Fruit fly (Drosophila melanogaster) whole organism, wandering third instar larva: Measurements from ENCODE around the gene TotA.
A peak's percentile ranks its signal among the peaks of the same experiment; 100 is the strongest.

Experiments
- CG32264 ChIP-seq: fragments of 200-800 bp; sonication (Bioruptor generic); optimal IDR thresholded peaks from 2 replicates; lab custom pipeline; 2016; ENCODE audit warnings: missing biosample characterization, missing genetic modification characterization
- CrebA ChIP-seq: fragments of 200-800 bp; sonication (Bioruptor generic); optimal IDR thresholded peaks from 2 replicates; lab custom pipeline; 2016; ENCODE audit warnings: missing biosample characterization, mild to moderate bottlenecking, missing genetic modification characterization, borderline replicate concordance
- Dfd ChIP-seq: fragments of >200 bp; optimal IDR thresholded peaks from 2 replicates; lab custom pipeline; 2017; ENCODE audit warnings: missing biosample characterization, missing genetic modification characterization
- Dif ChIP-seq: fragments of 200-275, 200-300 bp; sonication (Bioruptor generic); optimal IDR thresholded peaks from 2 replicates; lab custom pipeline; 2018; ENCODE audit warnings: missing biosample characterization, missing genetic modification characterization; ENCODE audit not compliant: partially characterized antibody
- GATAd ChIP-seq: sonication (Bioruptor generic); optimal IDR thresholded peaks from 2 replicates; lab custom pipeline; 2016; ENCODE audit warnings: missing biosample characterization, missing genetic modification characterization
- HLH106 ChIP-seq: fragments of 200-800 bp; optimal IDR thresholded peaks from 3 replicates; lab custom pipeline; 2019; ENCODE audit warnings: missing biosample characterization, mild to moderate bottlenecking, missing genetic modification characterization, moderate library complexity
- Hnf4 ChIP-seq: fragments of 200-800 bp; sonication (Bioruptor generic); optimal IDR thresholded peaks from 2 replicates; lab custom pipeline; 2016; ENCODE audit warnings: missing biosample characterization, mild to moderate bottlenecking, missing genetic modification characterization
- Hr83 ChIP-seq: fragments of 200-300 bp; sonication (Bioruptor generic); optimal IDR thresholded peaks from 2 replicates; lab custom pipeline; 2016; ENCODE audit warnings: missing biosample characterization, mild to moderate bottlenecking, missing genetic modification characterization, moderate library complexity; ENCODE audit not compliant: poor library complexity, severe bottlenecking
- Jra ChIP-seq: sonication (Bioruptor generic); optimal IDR thresholded peaks from 2 replicates; lab custom pipeline; 2016; ENCODE audit warnings: missing biosample characterization, missing genetic modification characterization
- Mio ChIP-seq: sonication (Bioruptor generic); optimal IDR thresholded peaks from 2 replicates; lab custom pipeline; 2016; ENCODE audit warnings: missing biosample characterization, missing genetic modification characterization
- Myc ChIP-seq: fragments of >200 bp; optimal IDR thresholded peaks from 2 replicates; lab custom pipeline; 2017
- OdsH ChIP-seq: fragments of 200-800 bp; sonication (Bioruptor generic); optimal IDR thresholded peaks from 2 replicates; lab custom pipeline; 2016; ENCODE audit warnings: missing biosample characterization, mild to moderate bottlenecking, missing genetic modification characterization
- Rel ChIP-seq, 2 experiments: fragments of 200-800 bp; sonication (Bioruptor generic) in 1 of 2; optimal IDR thresholded peaks; 2 replicates in 1 of 2; 3 replicates in 1 of 2; lab custom pipeline; 2016 to 2019; ENCODE audit warnings: mild to moderate bottlenecking in 2 of 2, missing biosample characterization in 2 of 2, missing genetic modification characterization in 2 of 2, moderate library complexity in 1 of 2
- Sp1 ChIP-seq: fragments of 200-800 bp; sonication (Bioruptor generic); optimal IDR thresholded peaks from 3 replicates; lab custom pipeline; 2019; ENCODE audit warnings: missing biosample characterization, mild to moderate bottlenecking, missing genetic modification characterization, moderate library complexity
- Vsx2 ChIP-seq: fragments of 200-300, 225-300 bp; sonication (Bioruptor generic); optimal IDR thresholded peaks from 2 replicates; lab custom pipeline; 2018; ENCODE audit warnings: missing biosample characterization, missing genetic modification characterization; ENCODE audit not compliant: partially characterized antibody
- br ChIP-seq: fragments of 200-800 bp; sonication (Bioruptor generic); optimal IDR thresholded peaks from 2 replicates; lab custom pipeline; 2016; ENCODE audit warnings: missing biosample characterization, missing genetic modification characterization
- brk ChIP-seq: fragments of 200-800 bp; sonication (Bioruptor generic); optimal IDR thresholded peaks from 2 replicates; lab custom pipeline; 2016; ENCODE audit warnings: missing biosample characterization, mild to moderate bottlenecking, missing genetic modification characterization
- dl ChIP-seq, 2 experiments: fragments of 175-275, 200-275 bp in 1 of 2; fragments of 200-275 bp in 1 of 2; sonication (Bioruptor generic); optimal IDR thresholded peaks; lab custom pipeline; 2018; ENCODE audit warnings: mild to moderate bottlenecking in 2 of 2, missing biosample characterization in 2 of 2, missing genetic modification characterization in 2 of 2, moderate library complexity in 2 of 2; ENCODE audit not compliant: partially characterized antibody in 2 of 2, insufficient read depth in 1 of 2
- dmrt93B ChIP-seq: fragments of 200-800 bp; sonication (Bioruptor generic); optimal IDR thresholded peaks from 2 replicates; lab custom pipeline; 2018; ENCODE audit warnings: missing biosample characterization, mild to moderate bottlenecking, missing genetic modification characterization
- dsf ChIP-seq: sonication (Bioruptor generic); optimal IDR thresholded peaks from 2 replicates; lab custom pipeline; 2016; ENCODE audit warnings: missing biosample characterization, missing genetic modification characterization, borderline replicate concordance
- ey ChIP-seq: fragments of 200-800 bp; sonication (Bioruptor generic); optimal IDR thresholded peaks from 2 replicates; lab custom pipeline; 2016; ENCODE audit warnings: missing biosample characterization, missing genetic modification characterization
- foxo ChIP-seq, 2 experiments: fragments of 200-800 bp; sonication (Bioruptor generic); optimal IDR thresholded peaks; 2 replicates in 1 of 2; 3 replicates in 1 of 2; lab custom pipeline; 2016 to 2017; ENCODE audit warnings: missing biosample characterization in 2 of 2, missing genetic modification characterization in 2 of 2
- jim ChIP-seq: fragments of 175-275, 200-325 bp; sonication (Bioruptor generic); optimal IDR thresholded peaks from 2 replicates; lab custom pipeline; 2016; ENCODE audit warnings: missing biosample characterization, mild to moderate bottlenecking, missing genetic modification characterization
- lola ChIP-seq: fragments of >200 bp; optimal IDR thresholded peaks from 2 replicates; lab custom pipeline; 2017; ENCODE audit warnings: missing biosample characterization, missing genetic modification characterization
- pan ChIP-seq: fragments of >200 bp; optimal IDR thresholded peaks from 2 replicates; lab custom pipeline; 2017
- psq ChIP-seq: fragments of 200-800 bp; sonication (Bioruptor generic); optimal IDR thresholded peaks from 3 replicates; lab custom pipeline; 2017; ENCODE audit warnings: missing biosample characterization, mild to moderate bottlenecking, missing genetic modification characterization, moderate library complexity
- rgr ChIP-seq: fragments of 200-800 bp; sonication (Bioruptor generic); optimal IDR thresholded peaks from 3 replicates; lab custom pipeline; 2016; ENCODE audit warnings: missing biosample characterization, mild to moderate bottlenecking, missing genetic modification characterization
- sage ChIP-seq: fragments of 200-800 bp; sonication (Bioruptor generic); optimal IDR thresholded peaks from 2 replicates; lab custom pipeline; 2016; ENCODE audit warnings: missing biosample characterization, mild to moderate bottlenecking, missing genetic modification characterization
- sv ChIP-seq: fragments of 200-800 bp; sonication (Bioruptor generic); optimal IDR thresholded peaks from 3 replicates; lab custom pipeline; 2016; ENCODE audit warnings: missing biosample characterization, missing genetic modification characterization
- tai ChIP-seq: sonication (Bioruptor generic); optimal IDR thresholded peaks from 2 replicates; lab custom pipeline; 2016; ENCODE audit warnings: missing biosample characterization, missing genetic modification characterization
- usp ChIP-seq: fragments of >200 bp; optimal IDR thresholded peaks from 2 replicates; lab custom pipeline; 2017; ENCODE audit warnings: missing biosample characterization, missing genetic modification characterization
- woc ChIP-seq: sonication (Bioruptor generic); optimal IDR thresholded peaks from 2 replicates; lab custom pipeline; 2016; ENCODE audit warnings: missing biosample characterization, mild to moderate bottlenecking, missing genetic modification characterization

Gene TotA

dm6 chr3R:20877436-20877835 lies 6.6 kb downstream of the TotA start, which contains the start of gene TotZ:
Gene TotZ, plus strand, starts transcription at chr3R:20877736.
- TF ChIP-seq Myc (lab: Kevin White, UChicago), result no peak
- no peak for TF ChIP-seq dsf (GFP tag; lab: Kevin White, UChicago)
- no peak for TF ChIP-seq sv
- no peak for TF ChIP-seq tai
- no peak for TF ChIP-seq GATAd
- no peak for TF ChIP-seq jim
- no peak for TF ChIP-seq Vsx2 (GFP tag; lab: Kevin White, UChicago)
- TF ChIP-seq Sp1 (GFP tag; lab: Kevin White, UChicago), result no peak
- no peak for TF ChIP-seq psq (GFP tag; lab: Kevin White, UChicago)
- TF ChIP-seq Hr83 (GFP tag; lab: Kevin White, UChicago), result no peak
- no peak for TF ChIP-seq foxo (GFP tag; optimal IDR thresholded peaks at IDR 0.05; lab: Kevin White, UChicago)
- no peak for TF ChIP-seq usp (GFP tag; lab: Kevin White, UChicago)
- no peak for TF ChIP-seq dmrt93B (GFP tag; lab: Kevin White, UChicago)
- no peak for TF ChIP-seq Jra
- no peak for TF ChIP-seq brk (GFP tag; lab: Kevin White, UChicago)
- no peak for TF ChIP-seq woc (GFP tag; lab: Kevin White, UChicago)

- TF ChIP-seq lola (GFP tag; lab: Kevin White, UChicago) (no peak), HLH106 (no peak), ey (GFP tag; lab: Kevin White, UChicago) (no peak), Mio (GFP tag; lab: Kevin White, UChicago) (no peak), Hnf4 (GFP tag; lab: Kevin White, UChicago) (no peak), OdsH (no peak), Vsx2 (GFP tag; lab: Kevin White, UChicago) (peak; percentile 52), CG32264 (GFP tag; lab: Kevin White, UChicago) (no peak)
Measured at dm6 chr3R:20890505-20890904, 19.7 kb downstream of the TotA start.

- TF ChIP-seq ey (GFP tag; lab: Kevin White, UChicago) (no peak), pan (no peak), brk (GFP tag; lab: Kevin White, UChicago) (no peak), tai (no peak), lola (GFP tag; lab: Kevin White, UChicago) (no peak)
Measured at dm6 chr3R:20890920-20891319, 20.1 kb downstream of the TotA start.

- no peak for TF ChIP-seq rgr
- no peak for TF ChIP-seq usp (GFP tag; lab: Kevin White, UChicago)
- TF ChIP-seq Hnf4 (GFP tag; lab: Kevin White, UChicago), result no peak
- no peak for TF ChIP-seq OdsH
- no peak for TF ChIP-seq Dif (GFP tag; lab: Kevin White, UChicago)
- TF ChIP-seq foxo (GFP tag; optimal IDR thresholded peaks at IDR 0.05; lab: Kevin White, UChicago), result no peak
- TF ChIP-seq Sp1 (GFP tag; lab: Kevin White, UChicago), result no peak
- TF ChIP-seq dl (GFP tag; optimal IDR thresholded peaks at IDR 0.05; lab: Kevin White, UChicago; ENCODE audit: insufficient read depth in 1 of 2, partially characterized antibody in 2 of 2), result peak in 1 of 2 experiments; percentile 3
- no peak for TF ChIP-seq pan
- TF ChIP-seq Jra, result no peak
- peak; percentile 11 for TF ChIP-seq tai
- no peak for TF ChIP-seq br
- TF ChIP-seq CrebA, result peak; percentile 24
Measured at dm6 chr3R:20891495-20891894, 20.7 kb downstream of the TotA start.

dm6 chr3R:20897128-20897527 lies 26.3 kb downstream of the TotA start, which contains the start of gene Ktl:
Gene Ktl, minus strand, starts transcription at chr3R:20897320.
- TF ChIP-seq usp (GFP tag; lab: Kevin White, UChicago), result no peak
- no peak for TF ChIP-seq dmrt93B (GFP tag; lab: Kevin White, UChicago)
- TF ChIP-seq CrebA, result no peak
- TF ChIP-seq brk (GFP tag; lab: Kevin White, UChicago), result no peak
- TF ChIP-seq jim, result no peak
- TF ChIP-seq sv, result no peak
- TF ChIP-seq, all 38 proteins: peak for 0

- TF ChIP-seq lola (GFP tag; lab: Kevin White, UChicago) (no peak), Vsx2 (GFP tag; lab: Kevin White, UChicago) (no peak), brk (GFP tag; lab: Kevin White, UChicago) (no peak), Dif (GFP tag; lab: Kevin White, UChicago) (no peak), sage (no peak), pan (no peak), sv (no peak), Rel (GFP tag; optimal IDR thresholded peaks at IDR 0.05; lab: Kevin White, UChicago) (no peak), Rel (tag; optimal IDR thresholded peaks at IDR 0.05; lab: Kevin White, UChicago) (no peak), OdsH (no peak), Dfd (no peak), Jra (no peak), GATAd (no peak), psq (GFP tag; lab: Kevin White, UChicago) (no peak), Myc (lab: Kevin White, UChicago) (no peak), Mio (GFP tag; lab: Kevin White, UChicago) (no peak), HLH106 (no peak), rgr (no peak), dl (GFP tag; optimal IDR thresholded peaks at IDR 0.05; lab: Kevin White, UChicago; ENCODE audit: insufficient read depth in 1 of 2, partially characterized antibody in 2 of 2) (no peak)
Measured at dm6 chr3R:20901656-20902055, 30.8 kb downstream of the TotA start, which contains the start of gene Grik. Gene Grik, plus strand, starts transcription at chr3R:20901956.
